Fruit fly (Drosophila melanogaster): ENCODE results near the gene Brd8.

The Brd8 gene

DNA sequence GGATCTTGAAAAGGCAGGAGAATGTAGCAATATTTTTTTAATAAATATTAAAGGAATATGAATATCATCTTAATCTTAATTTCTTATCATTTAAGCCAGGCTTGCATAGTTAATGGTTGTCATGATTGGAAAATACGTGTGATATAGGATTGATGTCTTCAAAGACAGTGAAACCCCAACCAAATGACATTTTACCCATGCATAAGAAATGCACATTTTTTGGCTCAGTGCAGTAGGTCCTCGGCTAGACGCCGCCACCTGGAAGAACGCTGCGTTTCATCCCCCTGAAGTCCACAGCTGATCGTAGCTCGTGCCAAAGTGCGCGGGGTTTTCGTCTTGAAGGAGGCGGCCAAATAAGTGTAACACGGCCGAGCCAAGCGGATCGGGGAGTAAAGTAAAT, 43.3 kb downstream of the Brd8 start (continued):
- TF ChIP-seq CG2712 (tag; optimal IDR thresholded peaks at IDR 0.05) (peak; percentile 54), row (GFP tag; IDR thresholded peaks at IDR 0.05) (no peak)

dm6 chr3R:29268062-29268461, 44.8 kb downstream of the Brd8 start:
- TF ChIP-seq CG4707 (GFP tag; optimal IDR thresholded peaks at IDR 0.05) = no peak
- TF ChIP-seq lilli (GFP tag; optimal IDR thresholded peaks at IDR 0.05) = no peak
- TF ChIP-seq grau (tag; optimal IDR thresholded peaks at IDR 0.05) = no peak
- peak; percentile 6 for TF ChIP-seq D19A (tag; optimal IDR thresholded peaks at IDR 0.05)
- no peak for TF ChIP-seq Fer1 (GFP tag; optimal IDR thresholded peaks at IDR 0.05)
- no peak for TF ChIP-seq sc (optimal IDR thresholded peaks at IDR 0.05)
- no peak for TF ChIP-seq sc (GFP tag; optimal IDR thresholded peaks at IDR 0.05)
- no peak for TF ChIP-seq CG11247 (GFP tag; IDR thresholded peaks at IDR 0.05)
- no peak for TF ChIP-seq E2f1 (GFP tag; IDR thresholded peaks at IDR 0.05)
- no peak for TF ChIP-seq corto (GFP tag; optimal IDR thresholded peaks at IDR 0.05)
- TF ChIP-seq cg (GFP tag; optimal IDR thresholded peaks at IDR 0.05) = peak; percentile 51
- no peak for TF ChIP-seq CG10462 (GFP tag; optimal IDR thresholded peaks at IDR 0.05)
- peak; percentile 48 for TF ChIP-seq twi (tag; optimal IDR thresholded peaks at IDR 0.05)
- no peak for TF ChIP-seq CG15514 (GFP tag; optimal IDR thresholded peaks at IDR 0.05)
- peak; percentile 37 for TF ChIP-seq CG7745 (tag; optimal IDR thresholded peaks at IDR 0.05)
- TF ChIP-seq Trl (optimal IDR thresholded peaks at IDR 0.05) = no peak
- TF ChIP-seq Trl (GFP tag; optimal IDR thresholded peaks at IDR 0.05) = no peak
- TF ChIP-seq Stat92E (GFP tag; optimal IDR thresholded peaks at IDR 0.05) = peak in 1 of 3 experiments; percentile 79
- no peak for TF ChIP-seq disco-r (GFP tag; optimal IDR thresholded peaks at IDR 0.05)
- TF ChIP-seq CG14441 (GFP tag; IDR thresholded peaks at IDR 0.05) = no peak
- TF ChIP-seq ci (GFP tag; IDR thresholded peaks at IDR 0.05) = no peak
- TF ChIP-seq Oli (tag; optimal IDR thresholded peaks at IDR 0.05) = no peak
- TF ChIP-seq sisA (GFP tag; IDR thresholded peaks at IDR 0.05) = no peak
- peak; percentile 8 for TF ChIP-seq bigmax (GFP tag; optimal IDR thresholded peaks at IDR 0.05)
- peak; percentile 87 for TF ChIP-seq pros (GFP tag; optimal IDR thresholded peaks at IDR 0.05)
- no peak for TF ChIP-seq lola (GFP tag; optimal IDR thresholded peaks at IDR 0.05)
- peak in 1 of 2 experiments; percentile 37 for TF ChIP-seq Hr78 (GFP tag; optimal IDR thresholded peaks at IDR 0.05)
- peak; percentile 91 for TF ChIP-seq crol (GFP tag; IDR thresholded peaks at IDR 0.05)
- TF ChIP-seq dati (GFP tag; IDR thresholded peaks at IDR 0.05) = no peak
- TF ChIP-seq gro (GFP tag; optimal IDR thresholded peaks at IDR 0.05) = no peak
- no peak for TF ChIP-seq CG30403 (GFP tag; optimal IDR thresholded peaks at IDR 0.05)
- no peak for TF ChIP-seq insv (GFP tag; optimal IDR thresholded peaks at IDR 0.05)
- peak; percentile 43 for TF ChIP-seq Blimp-1 (GFP tag; optimal IDR thresholded peaks at IDR 0.05)
- no peak for TF ChIP-seq sr (GFP tag; IDR thresholded peaks at IDR 0.05)
- TF ChIP-seq seq (GFP tag; IDR thresholded peaks at IDR 0.05) = no peak
- peak; percentile 82 for TF ChIP-seq HLHmδ (GFP tag; optimal IDR thresholded peaks at IDR 0.05)
- no peak for TF ChIP-seq Hr51 (GFP tag; optimal IDR thresholded peaks at IDR 0.05)
- TF ChIP-seq CG10366 (GFP tag; IDR thresholded peaks at IDR 0.05) = no peak
- peak; percentile 7 for TF ChIP-seq sd (tag; optimal IDR thresholded peaks at IDR 0.05)
- TF ChIP-seq gcm (GFP tag; optimal IDR thresholded peaks at IDR 0.05) = peak; percentile 48
- TF ChIP-seq CG1647 (GFP tag; optimal IDR thresholded peaks at IDR 0.05) = no peak
- TF ChIP-seq CG18011 (GFP tag; optimal IDR thresholded peaks at IDR 0.05) = no peak
- TF ChIP-seq Hmx (GFP tag; optimal IDR thresholded peaks at IDR 0.05) = no peak
- TF ChIP-seq CG34224 (GFP tag; IDR thresholded peaks at IDR 0.05; ENCODE audit: partially characterized antibody) = no peak
- TF ChIP-seq CG11560 (tag; IDR thresholded peaks at IDR 0.05) = no peak
- TF ChIP-seq CG3065 (GFP tag; optimal IDR thresholded peaks at IDR 0.05) = no peak
- no peak for TF ChIP-seq salm (tag; optimal IDR thresholded peaks at IDR 0.05)
